Worm (Caenorhabditis elegans) whole organism, young adult: ENCODE data around the gene srv-16.

Experiments used
- F22D6.2 ChIP-seq: sonication (generic microtip); optimal IDR thresholded peaks from 2 replicates; lab custom pipeline; 2016; ENCODE audit warnings: mild to moderate bottlenecking, missing genetic modification characterization, missing compliant biosample characterization
- nhr-90 ChIP-seq: sonication (generic microtip); optimal IDR thresholded peaks from 2 replicates; lab custom pipeline; 2016; ENCODE audit warnings: missing genotype, mild to moderate bottlenecking, missing genetic modification characterization, missing compliant biosample characterization
- sdz-38 ChIP-seq: sonication (generic microtip); optimal IDR thresholded peaks from 2 replicates; lab custom pipeline; 2016; ENCODE audit warnings: missing genotype, missing genetic modification characterization, missing compliant biosample characterization
- snpc-4 ChIP-seq, 5 experiments: fragments of 150-350 bp in 1 of 5; sonication (generic microtip) in 4 of 5; optimal IDR thresholded peaks; 2 replicates each; lab custom pipeline; 2014 to 2018; ENCODE audit warnings: missing genetic modification characterization in 5 of 5, missing biosample characterization in 3 of 5, antibody characterized with exemption in 2 of 5, mild to moderate bottlenecking in 2 of 5, missing compliant biosample characterization in 2 of 5, missing genotype in 2 of 5, moderate library complexity in 2 of 5, missing genetic modification reagents in 1 of 5
- unc-62 ChIP-seq: fragments of 150-350 bp; optimal IDR thresholded peaks from 2 replicates; lab custom pipeline; 2014; ENCODE audit warnings: missing biosample characterization, missing genetic modification reagents, missing genetic modification characterization

ce11 chrIV:15961069-15961468, 27.4 kb upstream of the srv-16 start:
- TF ChIP-seq snpc-4 (GFP tag; optimal IDR thresholded peaks at IDR 0.05; lab: Kevin White, UChicago) (no peak), snpc-4 (tag; optimal IDR thresholded peaks at IDR 0.05; lab: Kevin White, UChicago) (peak in 1 of 4 experiments; percentile 55), sdz-38 (tag; lab: Kevin White, UChicago) (no peak), nhr-90 (no peak), F22D6.2 (tag; lab: Kevin White, UChicago) (no peak), unc-62 (GFP tag; lab: Kevin White, UChicago) (no peak)
